Fruit fly (Drosophila melanogaster) S2 (cell line): ENCODE measurements around the gene Mtr4.

ENCODE experiments used
- CG8478 ChIP-seq: fragments of >200 bp; optimal IDR thresholded peaks from 2 replicates; lab custom pipeline; 2018
- CTCF ChIP-seq, 2 experiments: fragments of >200 bp; optimal IDR thresholded peaks; 2 replicates each; lab custom pipeline; 2018

dm6 chr2L:15735918-15736317 lies 16.1 kb upstream of the Mtr4 start:
- TF ChIP-seq CG8478 (lab: Kevin White, UChicago) (no peak), CTCF (optimal IDR thresholded peaks at IDR 0.05; lab: Kevin White, UChicago) (no peak)
